Fruit fly (Drosophila melanogaster) whole organism, embryonic: ENCODE results near the gene dachs.

Experiments used
- CG10209 ChIP-seq: fragments of 200-800 bp; sonication (Bioruptor generic); optimal IDR thresholded peaks from 3 replicates; lab custom pipeline; 2017; ENCODE audit warnings: missing biosample characterization, mild to moderate bottlenecking, missing genetic modification characterization, missing genetic modification reagents
- CG10267 ChIP-seq: fragments of 200-800 bp; sonication (Bioruptor generic); optimal IDR thresholded peaks from 2 replicates; lab custom pipeline; 2018; ENCODE audit warnings: missing biosample characterization, mild to moderate bottlenecking, missing genetic modification characterization, moderate library complexity
- CG10462 ChIP-seq: fragments of 200-800 bp; sonication (Bioruptor generic); optimal IDR thresholded peaks from 2 replicates; lab custom pipeline; 2016; ENCODE audit warnings: missing biosample characterization, missing genetic modification characterization
- CG12155 ChIP-seq: fragments of 200-800 bp; sonication (Bioruptor generic); optimal IDR thresholded peaks from 3 replicates; lab custom pipeline; 2016; ENCODE audit warnings: missing biosample characterization, missing genetic modification characterization
- CG12391 ChIP-seq: fragments of 200-800 bp; sonication (Bioruptor generic); optimal IDR thresholded peaks from 3 replicates; lab custom pipeline; 2018; ENCODE audit warnings: missing biosample characterization, mild to moderate bottlenecking, missing genetic modification characterization, moderate library complexity
- CG12659 ChIP-seq: fragments of 200-800 bp; sonication (Bioruptor generic); optimal IDR thresholded peaks from 3 replicates; lab custom pipeline; 2017; ENCODE audit warnings: mild to moderate bottlenecking, missing biosample characterization, missing genetic modification reagents, missing genetic modification characterization
- CG12769 ChIP-seq: fragments of 200-800 bp; sonication (Bioruptor generic); optimal IDR thresholded peaks from 2 replicates; lab custom pipeline; 2019; ENCODE audit warnings: missing biosample characterization, mild to moderate bottlenecking, missing genetic modification characterization, moderate library complexity
- CG16813 ChIP-seq: fragments of 200-800 bp; sonication (Bioruptor generic); IDR thresholded peaks from 3 replicates; pipeline ENCODE4 v1.3.6; 2022; ENCODE audit warnings: missing biosample characterization, missing genetic modification characterization; ENCODE audit not compliant: partially characterized antibody
- CG17186 ChIP-seq: fragments of 200-800 bp; sonication (Bioruptor generic); optimal IDR thresholded peaks from 3 replicates; lab custom pipeline; 2017; ENCODE audit warnings: missing biosample characterization, missing genetic modification reagents, missing genetic modification characterization
- CG17328 ChIP-seq: fragments of 200-800 bp; sonication (Bioruptor generic); IDR thresholded peaks from 2 replicates; pipeline ENCODE4 v1.3.6; 2022; ENCODE audit warnings: missing biosample characterization, missing genetic modification characterization
- CG2199 ChIP-seq: fragments of 200-800 bp; sonication (Bioruptor generic); IDR thresholded peaks from 3 replicates; pipeline ENCODE4 v1.3.6; 2022; ENCODE audit warnings: missing biosample characterization, missing genetic modification characterization
- CG3281 ChIP-seq: fragments of 200-800 bp; sonication (Bioruptor generic); optimal IDR thresholded peaks from 3 replicates; lab custom pipeline; 2017; ENCODE audit warnings: missing biosample characterization, mild to moderate bottlenecking, missing genetic modification characterization
- CG34376 ChIP-seq: fragments of 200-800 bp; sonication (Bioruptor generic); optimal IDR thresholded peaks from 2 replicates; lab custom pipeline; 2018; ENCODE audit warnings: missing biosample characterization, mild to moderate bottlenecking, missing genetic modification characterization
- CG4282 ChIP-seq: fragments of 200-800 bp; sonication (Bioruptor generic); optimal IDR thresholded peaks from 2 replicates; lab custom pipeline; 2016; ENCODE audit warnings: missing biosample characterization, missing genetic modification characterization
- CG8290 ChIP-seq, 3 experiments: fragments of 200-800 bp; sonication (Bioruptor generic); optimal IDR thresholded peaks; 2 replicates each; lab custom pipeline; 2016 to 2019; ENCODE audit warnings: missing biosample characterization in 3 of 3, missing genetic modification characterization in 3 of 3, mild to moderate bottlenecking in 2 of 3, moderate library complexity in 1 of 3
- CG8924 ChIP-seq: fragments of 200-800 bp; optimal IDR thresholded peaks from 3 replicates; lab custom pipeline; 2019; ENCODE audit warnings: missing biosample characterization, mild to moderate bottlenecking, missing genetic modification characterization, moderate library complexity
- CG9609 ChIP-seq: fragments of 200-800 bp; sonication (Bioruptor generic); optimal IDR thresholded peaks from 3 replicates; lab custom pipeline; 2016; ENCODE audit warnings: missing biosample characterization, missing genetic modification characterization
- CG9727 ChIP-seq: fragments of 200-800 bp; sonication (Bioruptor generic); optimal IDR thresholded peaks from 3 replicates; lab custom pipeline; 2017; ENCODE audit warnings: missing biosample characterization, mild to moderate bottlenecking, missing genetic modification characterization
- CG9817 ChIP-seq: fragments of 200-800 bp; sonication (Bioruptor generic); optimal IDR thresholded peaks from 2 replicates; lab custom pipeline; 2018; ENCODE audit warnings: missing biosample characterization, mild to moderate bottlenecking, missing genetic modification characterization, moderate library complexity
- CHES-1-like ChIP-seq: fragments of 200-800 bp; sonication (Bioruptor generic); optimal IDR thresholded peaks from 2 replicates; lab custom pipeline; 2016; ENCODE audit warnings: missing biosample characterization, missing genetic modification characterization
- ERR ChIP-seq: fragments of 200-800 bp; sonication (Bioruptor generic); optimal IDR thresholded peaks from 2 replicates; lab custom pipeline; 2016; ENCODE audit warnings: missing biosample characterization, missing genetic modification characterization
- HLH3B ChIP-seq: fragments of 200-800 bp; sonication (Bioruptor generic); IDR thresholded peaks from 2 replicates; pipeline ENCODE4 v1.3.6; 2022; ENCODE audit warnings: missing biosample characterization, missing genetic modification characterization
- Med ChIP-seq: fragments of 200-800 bp; sonication (Bioruptor generic); peaks from one replicate; lab custom pipeline; 2016; ENCODE audit warnings: missing biosample characterization, missing genetic modification characterization, mild to moderate bottlenecking, inconsistent platforms, moderate library complexity
- Pdp1 ChIP-seq, 2 experiments: fragments of 200-800 bp; sonication (Bioruptor generic); optimal IDR thresholded peaks; 3 replicates each; lab custom pipeline; 2016; ENCODE audit warnings: missing biosample characterization in 2 of 2, missing genetic modification characterization in 2 of 2, mild to moderate bottlenecking in 1 of 2, moderate library complexity in 1 of 2
- Ravus ChIP-seq: fragments of 200-800 bp; sonication (Bioruptor generic); IDR thresholded peaks from 2 replicates; pipeline ENCODE4 v1.3.6; 2022; ENCODE audit warnings: missing biosample characterization, missing genetic modification characterization
- Sox102F ChIP-seq: fragments of 200-800 bp; sonication (Bioruptor generic); optimal IDR thresholded peaks from 2 replicates; lab custom pipeline; 2018; ENCODE audit warnings: missing biosample characterization, mild to moderate bottlenecking, missing genetic modification characterization, moderate library complexity
- Stat92E ChIP-seq, 3 experiments: fragments of >200 bp in 2 of 3; fragments of 200-800 bp in 1 of 3; sonication (Bioruptor generic) in 1 of 3; optimal IDR thresholded peaks; 2 replicates each; lab custom pipeline; 2017 to 2019; ENCODE audit warnings: missing biosample characterization in 3 of 3, missing genetic modification characterization in 3 of 3, mild to moderate bottlenecking in 1 of 3, moderate library complexity in 1 of 3
- Xrp1 ChIP-seq: fragments of 200-800 bp; sonication (Bioruptor generic); IDR thresholded peaks from 2 replicates; pipeline ENCODE4 v1.3.6; 2022; ENCODE audit warnings: missing biosample characterization, missing genetic modification characterization
- ara ChIP-seq: fragments of 200-800 bp; sonication (Bioruptor generic); IDR thresholded peaks from 2 replicates; pipeline ENCODE4 v1.3.6; 2022; ENCODE audit warnings: missing biosample characterization, missing genetic modification characterization
- br ChIP-seq: fragments of >200 bp; optimal IDR thresholded peaks from 2 replicates; lab custom pipeline; 2017
- cas ChIP-seq: fragments of 200-800 bp; sonication (Bioruptor generic); IDR thresholded peaks from 2 replicates; pipeline ENCODE4 v1.3.6; 2022; ENCODE audit warnings: missing biosample characterization, missing genetic modification characterization
- danr ChIP-seq: fragments of 200-800 bp; sonication (Bioruptor generic); IDR thresholded peaks from 2 replicates; pipeline ENCODE4 v1.3.6; 2022; ENCODE audit warnings: missing biosample characterization, missing genetic modification characterization
- dm ChIP-seq: fragments of 200-800 bp; sonication (Bioruptor generic); optimal IDR thresholded peaks from 3 replicates; lab custom pipeline; 2016; ENCODE audit warnings: missing biosample characterization, missing genetic modification characterization
- fd96Cb ChIP-seq: fragments of 200-800 bp; sonication (Bioruptor generic); optimal IDR thresholded peaks from 2 replicates; lab custom pipeline; 2018; ENCODE audit warnings: missing biosample characterization, mild to moderate bottlenecking, missing genetic modification characterization, moderate library complexity
- gt ChIP-seq: fragments of 200-800 bp; sonication (Bioruptor generic); IDR thresholded peaks from 2 replicates; pipeline ENCODE4 v1.3.6; 2022; ENCODE audit warnings: missing biosample characterization, missing genetic modification characterization
- insv ChIP-seq, 2 experiments: fragments of 200-800 bp; sonication (Bioruptor generic); optimal IDR thresholded peaks; 3 replicates each; lab custom pipeline; 2016 to 2018; ENCODE audit warnings: missing biosample characterization in 2 of 2, missing genetic modification characterization in 2 of 2
- mam ChIP-seq: fragments of 200-800 bp; sonication (Bioruptor generic); optimal IDR thresholded peaks from 3 replicates; lab custom pipeline; 2016; ENCODE audit warnings: missing biosample characterization, missing genetic modification characterization
- mirr ChIP-seq: fragments of 200-800 bp; sonication (Bioruptor generic); optimal IDR thresholded peaks from 3 replicates; lab custom pipeline; 2018; ENCODE audit warnings: missing biosample characterization, mild to moderate bottlenecking, missing genetic modification characterization
- pan ChIP-seq, 4 experiments: fragments of >200 bp in 3 of 4; fragments of 200-800 bp in 1 of 4; sonication (Bioruptor generic) in 1 of 4; optimal IDR thresholded peaks in 3 of 4; IDR thresholded peaks in 1 of 4; 2 replicates each; pipeline versions ENCODE4 v1.3.6 to Lab custom; 2017 to 2022; ENCODE audit warnings: missing biosample characterization in 2 of 4, missing genetic modification characterization in 2 of 4, mixed read lengths in 1 of 4
- pho ChIP-seq: fragments of 200-800 bp; sonication (Bioruptor generic); optimal IDR thresholded peaks from 2 replicates; lab custom pipeline; 2016; ENCODE audit warnings: missing biosample characterization, missing genetic modification characterization
- phol ChIP-seq: fragments of 200-800 bp; sonication (Bioruptor generic); optimal IDR thresholded peaks from 3 replicates; lab custom pipeline; 2018; ENCODE audit warnings: missing biosample characterization, mild to moderate bottlenecking, missing genetic modification characterization, moderate library complexity
- pum ChIP-seq: fragments of 200-800 bp; sonication (Bioruptor generic); optimal IDR thresholded peaks from 2 replicates; lab custom pipeline; 2016; ENCODE audit warnings: missing biosample characterization, missing genetic modification characterization
- stc ChIP-seq: fragments of 200-800 bp; sonication (Bioruptor generic); IDR thresholded peaks from 2 replicates; pipeline ENCODE4 v1.3.6; 2022; ENCODE audit warnings: missing biosample characterization, missing genetic modification characterization
- toy ChIP-seq: fragments of 200-800 bp; sonication (Bioruptor generic); IDR thresholded peaks from 2 replicates; pipeline ENCODE4 v1.3.6; 2022; ENCODE audit warnings: missing biosample characterization, missing genetic modification characterization
- vvl ChIP-seq: fragments of 200-800 bp; sonication (Bioruptor generic); IDR thresholded peaks from 2 replicates; pipeline ENCODE4 v1.3.6; 2022; ENCODE audit warnings: missing biosample characterization, missing genetic modification characterization
- wdn ChIP-seq: fragments of 200-800 bp; sonication (Bioruptor generic); IDR thresholded peaks from 2 replicates; pipeline ENCODE4 v1.3.6; 2022; ENCODE audit warnings: missing biosample characterization, missing genetic modification characterization

dachs gene

dm6 chr2L:8461782-8462453 is 4.7 kb upstream of the dachs start (continued):
- TF ChIP-seq CG9817 (tag; lab: Kevin White, UChicago), result peak; percentile 26
- no peak for TF ChIP-seq pum (GFP tag; lab: Kevin White, UChicago)
- TF ChIP-seq CG2199, result 0 out of 3 replicates have a peak, but pooled peaks have one; percentile 49
- TF ChIP-seq Stat92E (GFP tag; optimal IDR thresholded peaks at IDR 0.05; lab: Kevin White, UChicago), result no peak
- no peak for TF ChIP-seq CG10462 (GFP tag; lab: Kevin White, UChicago)
- no peak for TF ChIP-seq br (lab: Kevin White, UChicago)
- TF ChIP-seq HLH3B (GFP tag; lab: Robert Waterston, UW), result peak; percentile 24; the same call in 1 of the 2 replicates
- peak; percentile 35 for TF ChIP-seq Sox102F
- TF ChIP-seq CG34376 (GFP tag; lab: Kevin White, UChicago), result peak; percentile 85
- TF ChIP-seq insv (GFP tag; optimal IDR thresholded peaks at IDR 0.05; lab: Kevin White, UChicago), result no peak
- TF ChIP-seq fd96Cb, result no peak
- TF ChIP-seq CG9727, result peak; percentile 17
- peak; percentile 6 for TF ChIP-seq CG12155 (GFP tag; lab: Kevin White, UChicago)
- TF ChIP-seq mirr, result peak; percentile 88
- no peak for TF ChIP-seq ara (GFP tag; lab: Robert Waterston, UW)
- TF ChIP-seq CG17328, result 0 out of 2 replicates have a peak, but pooled peaks have one; percentile 17
- peak; percentile 52 for TF ChIP-seq CG3281 (GFP tag; lab: Kevin White, UChicago)
- TF ChIP-seq CG10267 (tag; lab: Kevin White, UChicago), result peak; percentile 10
- TF ChIP-seq dm (GFP tag; lab: Kevin White, UChicago), result peak; percentile 30
- no peak for TF ChIP-seq CG8290 (GFP tag; optimal IDR thresholded peaks at IDR 0.05; lab: Kevin White, UChicago)
- TF ChIP-seq CG8290 (tag; optimal IDR thresholded peaks at IDR 0.05; lab: Kevin White, UChicago), result peak in 1 of 2 experiments; percentile 6
- no peak for TF ChIP-seq pan (optimal IDR thresholded peaks at IDR 0.05; lab: Kevin White, UChicago)
- peak in 1 of 2 experiments; percentile 46 for TF ChIP-seq pan (GFP tag; optimal IDR thresholded peaks at IDR 0.05 in 1 of 2, IDR thresholded peaks at IDR 0.05 in 1 of 2)
- TF ChIP-seq Pdp1 (GFP tag; optimal IDR thresholded peaks at IDR 0.05; lab: Kevin White, UChicago), result peak in 1 of 2 experiments; percentile 39
- TF ChIP-seq CG8924 (tag; lab: Kevin White, UChicago), result peak; percentile 26
- TF ChIP-seq pho, result no peak
- no peak for TF ChIP-seq CG4282 (GFP tag; lab: Kevin White, UChicago)
- peak; percentile 37 for TF ChIP-seq CG12659 (GFP tag; lab: Kevin White, UChicago)
- TF ChIP-seq phol (tag; lab: Kevin White, UChicago), result peak; percentile 42
- peak; percentile 31 for TF ChIP-seq CG9609 (GFP tag; lab: Kevin White, UChicago)
- TF ChIP-seq, all 482 proteins: peak for 126

- TF ChIP-seq ERR (GFP tag; lab: Kevin White, UChicago), result peak; percentile 74
- peak; percentile 44 for TF ChIP-seq Ravus (GFP tag; lab: Robert Waterston, UW)
- peak; percentile 83 for TF ChIP-seq CG10209 (GFP tag; lab: Kevin White, UChicago)
- TF ChIP-seq gt, result no peak
- peak; percentile 89 for TF ChIP-seq Xrp1 (GFP tag; lab: Robert Waterston, UW)
- TF ChIP-seq danr (GFP tag; lab: Robert Waterston, UW), result peak; percentile 70
- peak; percentile 72 for TF ChIP-seq CG12769 (tag; lab: Kevin White, UChicago)
- peak; percentile 58 for TF ChIP-seq CHES-1-like (GFP tag; lab: Kevin White, UChicago)
- TF ChIP-seq CG17186 (GFP tag; lab: Kevin White, UChicago), result peak; percentile 30
- TF ChIP-seq mam (GFP tag; lab: Kevin White, UChicago), result peak; percentile 80
- no peak for TF ChIP-seq CG16813
- no peak for TF ChIP-seq toy (GFP tag; lab: Robert Waterston, UW)
- peak; percentile 90 for TF ChIP-seq CG12391 (tag; lab: Kevin White, UChicago)
- TF ChIP-seq cas, result peak; percentile 74
- peak; percentile 88 for TF ChIP-seq vvl
- peak; percentile 86 for TF ChIP-seq Sox102F
- peak; percentile 81 for TF ChIP-seq stc
- TF ChIP-seq wdn (GFP tag; lab: Robert Waterston, UW), result peak; percentile 39; the same call in 1 of the 2 replicates
- peak; percentile 94 for TF ChIP-seq Med (GFP tag; lab: Kevin White, UChicago)
These were observed 3.2 kb upstream of the dachs start, which contains the start of gene Agpat2 for dm6 chr2L:8463144-8464106. TSS of gene Agpat2 (minus strand) at chr2L:8463994.
